Fruit fly (Drosophila melanogaster): ENCODE measurements around the gene Prosbeta4.

The Prosbeta4 gene

DNA sequence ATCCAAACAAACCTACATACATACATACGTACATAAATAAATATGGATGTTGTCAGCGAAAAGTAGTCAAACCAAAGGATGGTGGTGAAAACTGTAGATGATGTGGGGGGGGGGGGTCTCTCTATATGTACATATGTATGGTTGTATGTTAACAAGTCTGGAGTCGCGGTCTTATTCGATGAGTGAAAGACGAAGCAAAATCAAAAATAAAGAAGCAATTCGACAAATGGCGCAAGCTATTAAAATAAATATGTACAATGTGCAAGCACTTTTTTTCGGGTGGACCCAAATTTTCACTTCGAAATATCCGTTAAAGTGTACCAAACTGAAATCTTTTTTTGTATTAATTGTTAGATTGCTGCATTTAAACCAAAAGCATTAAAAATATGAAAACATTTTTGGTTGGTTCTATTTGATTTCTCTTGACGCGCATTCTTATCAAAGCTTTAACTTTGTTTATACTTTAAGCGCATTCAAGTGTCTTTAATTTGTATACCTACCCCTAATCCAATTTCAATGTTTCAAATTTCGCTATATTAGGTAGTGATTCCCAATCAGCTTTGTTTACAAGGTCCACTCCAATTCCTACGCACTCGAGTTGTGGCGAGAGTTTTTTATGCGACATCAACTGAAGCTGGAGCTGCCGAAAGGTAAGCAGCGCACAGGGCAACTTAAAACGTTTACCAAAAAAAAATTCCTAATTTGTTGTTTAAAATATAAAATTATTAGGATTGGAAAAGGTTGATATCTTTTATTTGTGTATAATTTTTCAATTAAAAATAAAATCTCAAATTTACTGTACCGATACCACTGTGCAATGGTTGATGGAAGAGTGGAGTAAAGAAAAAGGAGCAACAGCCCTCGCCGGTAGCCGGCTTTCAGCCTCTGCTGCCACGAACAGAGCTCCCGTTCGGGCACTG lies 47.7 kb downstream of the Prosbeta4 start, which contains the start of gene CG31807 (continued):
- TF ChIP-seq NC2β (GFP tag; optimal IDR thresholded peaks at IDR 0.05) (peak; percentile 50), sug (tag; optimal IDR thresholded peaks at IDR 0.05) (peak; percentile 48), tin (GFP tag; optimal IDR thresholded peaks at IDR 0.05) (peak; percentile 16), dmrt99B (tag; optimal IDR thresholded peaks at IDR 0.05) (peak; percentile 64), CG8388 (GFP tag; optimal IDR thresholded peaks at IDR 0.05) (peak; percentile 68), CG1792 (GFP tag; optimal IDR thresholded peaks at IDR 0.05) (peak; percentile 62), CG15269 (tag; optimal IDR thresholded peaks at IDR 0.05) (peak; percentile 77), sens-2 (GFP tag; IDR thresholded peaks at IDR 0.05) (0 out of 2 replicates have a peak, but pooled peaks have one; percentile 14), CG7271 (tag; optimal IDR thresholded peaks at IDR 0.05) (no peak), CG12744 (GFP tag; optimal IDR thresholded peaks at IDR 0.05) (peak; percentile 43), HHEX (GFP tag; optimal IDR thresholded peaks at IDR 0.05) (peak; percentile 68), unpg (GFP tag; optimal IDR thresholded peaks at IDR 0.05) (peak; percentile 85), chif (GFP tag; optimal IDR thresholded peaks at IDR 0.05) (peak; percentile 30 to 63), CG16863 (GFP tag; optimal IDR thresholded peaks at IDR 0.05) (peak; percentile 58), CG3163 (GFP tag; optimal IDR thresholded peaks at IDR 0.05) (peak; percentile 36), Hand (GFP tag; optimal IDR thresholded peaks at IDR 0.05) (peak; percentile 81), CG17568 (GFP tag; optimal IDR thresholded peaks at IDR 0.05) (peak; percentile 75), lola (GFP tag; optimal IDR thresholded peaks at IDR 0.05) (peak in 1 of 3 experiments; percentile 69), PHDP (tag; optimal IDR thresholded peaks at IDR 0.05) (peak; percentile 87), fd96Cb (tag; optimal IDR thresholded peaks at IDR 0.05) (peak; percentile 45), Poxn (GFP tag; IDR thresholded peaks at IDR 0.05) (no peak; the same call in 1 of the 2 replicates), kni (GFP tag; optimal IDR thresholded peaks at IDR 0.05) (no peak), CTCF (GFP tag; optimal IDR thresholded peaks at IDR 0.05) (peak; percentile 29), CG6689 (GFP tag; IDR thresholded peaks at IDR 0.05) (peak; percentile 70; the same call in 1 of the 2 replicates), zf30C (GFP tag; optimal IDR thresholded peaks at IDR 0.05) (no peak), Ada2b (GFP tag; IDR thresholded peaks at IDR 0.05) (peak; percentile 29), Usf (GFP tag; optimal IDR thresholded peaks at IDR 0.05) (no peak), CG18599 (GFP tag; optimal IDR thresholded peaks at IDR 0.05) (peak; percentile 81), CG4282 (GFP tag; optimal IDR thresholded peaks at IDR 0.05) (peak; percentile 61), CG5245 (GFP tag; optimal IDR thresholded peaks at IDR 0.05) (no peak), pan (optimal IDR thresholded peaks at IDR 0.05) (no peak), pan (GFP tag; optimal IDR thresholded peaks at IDR 0.05 in 1 of 2, IDR thresholded peaks at IDR 0.05 in 1 of 2) (peak in 1 of 2 experiments; percentile 44), wor (GFP tag; IDR thresholded peaks at IDR 0.05) (peak; percentile 25; the same call in 1 of the 2 replicates), CG34376 (GFP tag; optimal IDR thresholded peaks at IDR 0.05) (no peak), dmrt11E (tag; optimal IDR thresholded peaks at IDR 0.05) (peak; percentile 37), CG10959 (GFP tag; IDR thresholded peaks at IDR 0.05) (no peak), Bgb (GFP tag; IDR thresholded peaks at IDR 0.05; ENCODE audit: partially characterized antibody) (no peak), sim (GFP tag; IDR thresholded peaks at IDR 0.05) (0 out of 2 replicates have a peak, but pooled peaks have one; percentile 42), CG17385 (GFP tag; optimal IDR thresholded peaks at IDR 0.05) (peak; percentile 78), dati (GFP tag; IDR thresholded peaks at IDR 0.05) (no peak; the same call in 1 of the 2 replicates), CG31365 (tag; optimal IDR thresholded peaks at IDR 0.05) (no peak), MTF-1 (GFP tag; optimal IDR thresholded peaks at IDR 0.05; ENCODE audit: borderline replicate concordance) (no peak), Elba2 (GFP tag; optimal IDR thresholded peaks at IDR 0.05) (no peak), Xbp1 (GFP tag; optimal IDR thresholded peaks at IDR 0.05) (peak; percentile 30), Dp (GFP tag; optimal IDR thresholded peaks at IDR 0.05) (no peak), ind (GFP tag; optimal IDR thresholded peaks at IDR 0.05) (peak; percentile 65), CG12299 (tag; optimal IDR thresholded peaks at IDR 0.05) (peak; percentile 38), nerfin-1 (tag; optimal IDR thresholded peaks at IDR 0.05) (peak; percentile 76)

Measured in whole organism, embryonic.